Fruit fly (Drosophila melanogaster): Measurements from ENCODE around the gene Drsl6.

dm6 chr3L:3343260-3343659 lies 7.0 kb upstream of the Drsl6 start:
- TF ChIP-seq psq (optimal IDR thresholded peaks at IDR 0.05) (no peak), EcR (GFP tag; optimal IDR thresholded peaks at IDR 0.05) (no peak)

Data from whole organism.